Worm (Caenorhabditis elegans) whole organism, young adult: ENCODE data around the gene lgc-49.

Source experiments
- F57A8.1 ChIP-seq: fragments of 200-800 bp; sonication (Bioruptor generic); optimal IDR thresholded peaks from 2 replicates; lab custom pipeline; 2018; ENCODE audit warnings: mild to moderate bottlenecking, missing genetic modification characterization, moderate library complexity, missing compliant biosample characterization
- Y53F4B.3 ChIP-seq: fragments of 200-800 bp; sonication (Bioruptor generic); IDR thresholded peaks from 2 replicates; pipeline ENCODE4 v1.3.6; 2022; ENCODE audit warnings: missing genetic modification reagents, missing genetic modification characterization, missing compliant biosample characterization
- lin-35 ChIP-seq, 3 experiments: fragments of 150-350 bp in 2 of 3; sonication (generic microtip) in 1 of 3; optimal IDR thresholded peaks; 2 replicates each; lab custom pipeline; 2014 to 2018; ENCODE audit warnings: missing biosample characterization in 3 of 3, missing genetic modification characterization in 3 of 3, missing genetic modification reagents in 3 of 3
- lsl-1 ChIP-seq: fragments of 200-800 bp; sonication (Bioruptor generic); optimal IDR thresholded peaks from 2 replicates; lab custom pipeline; 2018; ENCODE audit warnings: mild to moderate bottlenecking, missing genetic modification characterization, moderate library complexity, missing compliant biosample characterization
- snpc-4 ChIP-seq, 5 experiments: fragments of 150-350 bp in 1 of 5; sonication (generic microtip) in 4 of 5; optimal IDR thresholded peaks; 2 replicates each; lab custom pipeline; 2014 to 2018; ENCODE audit warnings: missing genetic modification characterization in 5 of 5, missing biosample characterization in 3 of 5, antibody characterized with exemption in 2 of 5, mild to moderate bottlenecking in 2 of 5, missing compliant biosample characterization in 2 of 5, missing genotype in 2 of 5, moderate library complexity in 2 of 5, missing genetic modification reagents in 1 of 5
- unc-62 ChIP-seq: fragments of 150-350 bp; optimal IDR thresholded peaks from 2 replicates; lab custom pipeline; 2014; ENCODE audit warnings: missing biosample characterization, missing genetic modification reagents, missing genetic modification characterization
- zim-3 ChIP-seq: sonication (generic microtip); optimal IDR thresholded peaks from 2 replicates; lab custom pipeline; 2017; ENCODE audit warnings: mild to moderate bottlenecking, missing genetic modification characterization, moderate library complexity, missing compliant biosample characterization
- ztf-26 ChIP-seq: sonication (generic microtip); optimal IDR thresholded peaks from 2 replicates; lab custom pipeline; 2017; ENCODE audit warnings: missing genetic modification characterization, missing compliant biosample characterization

ce11 chrV:11223698-11224097, 32.6 kb downstream of the lgc-49 start:
- TF ChIP-seq lsl-1 (GFP tag; lab: Kevin White, UChicago) (no peak), lin-35 (GFP tag; optimal IDR thresholded peaks at IDR 0.05; lab: Kevin White, UChicago) (no peak), unc-62 (GFP tag; lab: Kevin White, UChicago) (no peak), Y53F4B.3 (GFP tag; lab: Robert Waterston, UW) (no peak), ztf-26 (tag; lab: Kevin White, UChicago) (no peak), snpc-4 (GFP tag; optimal IDR thresholded peaks at IDR 0.05; lab: Kevin White, UChicago) (no peak), snpc-4 (tag; optimal IDR thresholded peaks at IDR 0.05; lab: Kevin White, UChicago) (no peak), zim-3 (tag; lab: Kevin White, UChicago) (no peak), F57A8.1 (no peak)
